Worm (Caenorhabditis elegans): Measurements from ENCODE around the gene K07H8.12.

K07H8.12 gene

ce11 chrIV:8252856-8253255 is 23.7 kb downstream of the K07H8.12 start (continued):
- TF ChIP-seq daf-19 (GFP tag; conservative IDR thresholded peaks at IDR 0.05) (peak; percentile 93), dpl-1 (GFP tag; optimal IDR thresholded peaks at IDR 0.05) (no peak), F49E8.2 (tag; optimal IDR thresholded peaks at IDR 0.05; ENCODE audit: borderline replicate concordance) (peak; percentile 74), lin-39 (tag; optimal IDR thresholded peaks at IDR 0.05) (no peak), ces-1 (GFP tag; optimal IDR thresholded peaks at IDR 0.05) (no peak), dve-1 (tag; optimal IDR thresholded peaks at IDR 0.05; ENCODE audit: insufficient read depth) (peak; percentile 73), tag-97 (GFP tag; IDR thresholded peaks at IDR 0.05) (no peak), skn-1 (tag; optimal IDR thresholded peaks at IDR 0.05) (no peak), madf-5 (GFP tag; IDR thresholded peaks at IDR 0.05) (peak; percentile 77 to 81; a peak in 2 of 4 replicates), mep-1 (tag; optimal IDR thresholded peaks at IDR 0.05) (peak; percentile 84), snpc-4 (tag; optimal IDR thresholded peaks at IDR 0.05) (no peak), ceh-82 (tag; optimal IDR thresholded peaks at IDR 0.05) (no peak), ceh-32 (tag; optimal IDR thresholded peaks at IDR 0.05; ENCODE audit: poor library complexity) (no peak), duxl-1 (tag; optimal IDR thresholded peaks at IDR 0.05; ENCODE audit: poor library complexity) (peak; percentile 79), nhr-111 (GFP tag; optimal IDR thresholded peaks at IDR 0.05) (peak; percentile 55), R02D3.7 (tag; optimal IDR thresholded peaks at IDR 0.05) (no peak), nhr-42 (GFP tag; IDR thresholded peaks at IDR 0.05) (peak; percentile 79; the same call in 1 of the 2 replicates), unc-62 (GFP tag; optimal IDR thresholded peaks at IDR 0.05 in 1 of 2) (no peak), unc-62 (tag; optimal IDR thresholded peaks at IDR 0.05) (no peak), ctbp-1 (GFP tag; IDR thresholded peaks at IDR 0.05) (no peak; the same call in 1 of the 2 replicates), pqm-1 (tag; optimal IDR thresholded peaks at IDR 0.05) (peak; percentile 46), daf-12 (tag; optimal IDR thresholded peaks at IDR 0.05) (no peak), egl-43 (GFP tag; IDR thresholded peaks at IDR 0.05) (no peak; the same call in 1 of the 2 replicates), hlh-11 (tag; optimal IDR thresholded peaks at IDR 0.05) (peak; percentile 66), daf-8 (GFP tag; IDR thresholded peaks at IDR 0.05) (0 out of 2 replicates have a peak, but pooled peaks have one; percentile 45), ZK546.5 (tag; optimal IDR thresholded peaks at IDR 0.05) (no peak), spr-1 (tag; optimal IDR thresholded peaks at IDR 0.05) (peak; percentile 68), php-3 (GFP tag; IDR thresholded peaks at IDR 0.05) (peak; percentile 84), vab-7 (GFP tag; IDR thresholded peaks at IDR 0.05) (peak; percentile 94), mxl-3 (GFP tag; optimal IDR thresholded peaks at IDR 0.05) (peak; percentile 64), rbr-2 (tag; optimal IDR thresholded peaks at IDR 0.05) (peak; percentile 72), F10B5.3 (tag; optimal IDR thresholded peaks at IDR 0.05) (peak; percentile 56), gei-8 (GFP tag; optimal IDR thresholded peaks at IDR 0.05) (peak; percentile 63), hif-1 (tag; optimal IDR thresholded peaks at IDR 0.05) (peak in 1 of 2 experiments; percentile 54), fkh-10 (GFP tag; optimal IDR thresholded peaks at IDR 0.05) (no peak), lim-7 (GFP tag; IDR thresholded peaks at IDR 0.05) (no peak; the same call in 1 of the 2 replicates), D1046.2 (GFP tag; IDR thresholded peaks at IDR 0.05) (peak; percentile 83; the same call in 1 of the 2 replicates), nhr-41 (GFP tag; IDR thresholded peaks at IDR 0.05) (peak; percentile 78), T26A8.4 (GFP tag; IDR thresholded peaks at IDR 0.05) (peak; percentile 80), attf-4 (tag; optimal IDR thresholded peaks at IDR 0.05) (no peak), pha-4 (GFP tag; IDR thresholded peaks at IDR 0.05) (peak; percentile 95), pha-4 (tag; optimal IDR thresholded peaks at IDR 0.05) (no peak), lin-15B (tag; optimal IDR thresholded peaks at IDR 0.05) (no peak), ceh-44 (GFP tag; IDR thresholded peaks at IDR 0.05) (no peak), mxl-2 (GFP tag; conservative IDR thresholded peaks at IDR 0.05) (peak; percentile 72), nhr-11 (tag; optimal IDR thresholded peaks at IDR 0.05) (no peak), zag-1 (tag; optimal IDR thresholded peaks at IDR 0.05) (no peak), zfp-3 (GFP tag; conservative IDR thresholded peaks at IDR 0.05) (peak; percentile 73), fos-1 (tag; optimal IDR thresholded peaks at IDR 0.05) (no peak), hlh-30 (tag; optimal IDR thresholded peaks at IDR 0.05; ENCODE audit: insufficient read depth) (peak; percentile 77), jun-1 (tag; optimal IDR thresholded peaks at IDR 0.05) (no peak), dmd-9 (GFP tag; IDR thresholded peaks at IDR 0.05) (0 out of 2 replicates have a peak, but pooled peaks have one; percentile 49)

Measured in whole organism, L4 larva.